Fruit fly (Drosophila melanogaster) whole organism, adult: ENCODE data around the gene Sap47.
A peak's percentile ranks its signal among the peaks of the same experiment; 100 is the strongest.

ENCODE experiments used
- CG11617 ChIP-seq: fragments of 200-800 bp; sonication (Bioruptor generic); optimal IDR thresholded peaks from 2 replicates; lab custom pipeline; 2017; ENCODE audit warnings: mild to moderate bottlenecking, missing biosample characterization, missing genetic modification reagents, missing genetic modification characterization
- CG12768 ChIP-seq: fragments of 200-800 bp; sonication (Bioruptor generic); optimal IDR thresholded peaks from 2 replicates; lab custom pipeline; 2017; ENCODE audit warnings: missing biosample characterization, missing genetic modification characterization, mild to moderate bottlenecking, moderate library complexity, missing genetic modification reagents
- CG14711 ChIP-seq: fragments of 200-800 bp; sonication (Bioruptor generic); optimal IDR thresholded peaks from 2 replicates; lab custom pipeline; 2018; ENCODE audit warnings: missing biosample characterization, mild to moderate bottlenecking, missing genetic modification characterization, moderate library complexity
- CG1620 ChIP-seq: fragments of 200-800 bp; sonication (Bioruptor generic); optimal IDR thresholded peaks from 2 replicates; lab custom pipeline; 2016; ENCODE audit warnings: missing biosample characterization, missing genetic modification characterization
- CG33017 ChIP-seq: fragments of 200-800 bp; sonication (Bioruptor generic); optimal IDR thresholded peaks from 2 replicates; lab custom pipeline; 2018; ENCODE audit warnings: missing biosample characterization, mild to moderate bottlenecking, missing genetic modification characterization, moderate library complexity
- CG5204 ChIP-seq: fragments of 200-800 bp; sonication (Bioruptor generic); optimal IDR thresholded peaks from 2 replicates; lab custom pipeline; 2016; ENCODE audit warnings: missing biosample characterization, missing genetic modification characterization
- CG7045 ChIP-seq: fragments of 200-800 bp; sonication (Bioruptor generic); optimal IDR thresholded peaks from 2 replicates; lab custom pipeline; 2017; ENCODE audit warnings: missing biosample characterization, mild to moderate bottlenecking, missing genetic modification characterization
- CG7101 ChIP-seq: fragments of 200-800 bp; sonication (Bioruptor generic); optimal IDR thresholded peaks from 2 replicates; lab custom pipeline; 2018; ENCODE audit warnings: missing biosample characterization, mild to moderate bottlenecking, missing genetic modification characterization, moderate library complexity
- Clk ChIP-seq: fragments of 200-800 bp; sonication (Bioruptor generic); optimal IDR thresholded peaks from 2 replicates; lab custom pipeline; 2017; ENCODE audit warnings: missing biosample characterization, missing genetic modification characterization
- Crg-1 ChIP-seq: fragments of 200-800 bp; sonication (Bioruptor generic); optimal IDR thresholded peaks from 2 replicates; lab custom pipeline; 2016; ENCODE audit warnings: missing biosample characterization, missing genetic modification characterization
- Hr96 ChIP-seq: fragments of 200-800 bp; sonication (Bioruptor generic); optimal IDR thresholded peaks from 2 replicates; lab custom pipeline; 2016; ENCODE audit warnings: missing biosample characterization, missing genetic modification characterization
- Mnt ChIP-seq: fragments of 200-800 bp; sonication (Bioruptor generic); optimal IDR thresholded peaks from 2 replicates; lab custom pipeline; 2016; ENCODE audit warnings: missing biosample characterization, mild to moderate bottlenecking, missing genetic modification characterization
- bab1 ChIP-seq: fragments of 200-800 bp; sonication (Bioruptor generic); optimal IDR thresholded peaks from 3 replicates; lab custom pipeline; 2019; ENCODE audit warnings: missing biosample characterization, mild to moderate bottlenecking, missing genetic modification characterization, moderate library complexity
- cic ChIP-seq: fragments of 200-800 bp; sonication (Bioruptor generic); optimal IDR thresholded peaks from 2 replicates; lab custom pipeline; 2017; ENCODE audit warnings: missing biosample characterization, mild to moderate bottlenecking, missing genetic modification characterization, moderate library complexity
- cnc ChIP-seq, 2 experiments: fragments of >200 bp; optimal IDR thresholded peaks; 2 replicates each; lab custom pipeline; 2017
- kay ChIP-seq: fragments of 200-800 bp; sonication (Bioruptor generic); peaks from one replicate; lab custom pipeline; 2016; ENCODE audit warnings: missing biosample characterization, missing genetic modification characterization, borderline replicate concordance
- ovo ChIP-seq: fragments of 200-800 bp; sonication (Bioruptor generic); optimal IDR thresholded peaks from 2 replicates; lab custom pipeline; 2016; ENCODE audit warnings: missing biosample characterization, missing genetic modification characterization
- pad ChIP-seq: fragments of 200-800 bp; sonication (Bioruptor generic); optimal IDR thresholded peaks from 3 replicates; lab custom pipeline; 2017; ENCODE audit warnings: missing biosample characterization, missing genetic modification characterization, mild to moderate bottlenecking, moderate library complexity, missing genetic modification reagents
- tj ChIP-seq: fragments of 200-800 bp; sonication (Bioruptor generic); optimal IDR thresholded peaks from 3 replicates; lab custom pipeline; 2017; ENCODE audit warnings: missing biosample characterization, mild to moderate bottlenecking, missing genetic modification characterization, moderate library complexity
- toe ChIP-seq: fragments of 200-800 bp; sonication (Bioruptor generic); optimal IDR thresholded peaks from 2 replicates; lab custom pipeline; 2016; ENCODE audit warnings: missing biosample characterization, missing genetic modification characterization

Gene Sap47

dm6 chr3R:15973488-15973975 is 38.6 kb downstream of the Sap47 start:
- TF ChIP-seq pad (peak; percentile 82), toe (GFP tag; lab: Kevin White, UChicago) (peak; percentile 15), CG7045 (GFP tag; lab: Kevin White, UChicago) (no peak), Hr96 (peak; percentile 17), CG1620 (no peak), CG5204 (GFP tag; lab: Kevin White, UChicago) (no peak), Crg-1 (GFP tag; lab: Kevin White, UChicago) (peak; percentile 53), ovo (GFP tag; lab: Kevin White, UChicago) (no peak), CG14711 (no peak), CG11617 (GFP tag; lab: Kevin White, UChicago) (peak; percentile 2), Mnt (GFP tag; lab: Kevin White, UChicago) (peak; percentile 69), cnc (optimal IDR thresholded peaks at IDR 0.05; lab: Kevin White, UChicago) (no peak), CG7101 (tag; lab: Kevin White, UChicago) (peak; percentile 12), tj (GFP tag; lab: Kevin White, UChicago) (peak; percentile 19), CG33017 (tag; lab: Kevin White, UChicago) (no peak), cic (GFP tag; lab: Kevin White, UChicago) (peak; percentile 98), kay (no peak), Clk (GFP tag; lab: Kevin White, UChicago) (no peak), CG12768 (GFP tag; lab: Kevin White, UChicago) (peak; percentile 21), bab1 (no peak)

dm6 chr3R:15974235-15974634 is 39.3 kb downstream of the Sap47 start:
- no peak for TF ChIP-seq Crg-1 (GFP tag; lab: Kevin White, UChicago)
- peak; percentile 76 for TF ChIP-seq CG12768 (GFP tag; lab: Kevin White, UChicago)
- peak; percentile 29 for TF ChIP-seq bab1
- TF ChIP-seq CG11617 (GFP tag; lab: Kevin White, UChicago): peak; percentile 81
- no peak for TF ChIP-seq cnc (optimal IDR thresholded peaks at IDR 0.05; lab: Kevin White, UChicago)
- TF ChIP-seq tj (GFP tag; lab: Kevin White, UChicago): peak; percentile 39
- TF ChIP-seq CG14711: peak; percentile 70
- TF ChIP-seq toe (GFP tag; lab: Kevin White, UChicago): peak; percentile 78
- no peak for TF ChIP-seq kay
- no peak for TF ChIP-seq Hr96
- peak; percentile 82 for TF ChIP-seq CG5204 (GFP tag; lab: Kevin White, UChicago)
- peak; percentile 80 for TF ChIP-seq CG33017 (tag; lab: Kevin White, UChicago)
- TF ChIP-seq CG7101 (tag; lab: Kevin White, UChicago): peak; percentile 76
- TF ChIP-seq pad: peak; percentile 4
- TF ChIP-seq cic (GFP tag; lab: Kevin White, UChicago): peak; percentile 53
- TF ChIP-seq CG1620: peak; percentile 33
- TF ChIP-seq CG7045 (GFP tag; lab: Kevin White, UChicago): peak; percentile 87
- TF ChIP-seq Clk (GFP tag; lab: Kevin White, UChicago): peak; percentile 44
- TF ChIP-seq Mnt (GFP tag; lab: Kevin White, UChicago): peak; percentile 25
- no peak for TF ChIP-seq ovo (GFP tag; lab: Kevin White, UChicago)

- TF ChIP-seq CG14711 (no peak), cic (GFP tag; lab: Kevin White, UChicago) (peak; percentile 41), CG5204 (GFP tag; lab: Kevin White, UChicago) (no peak), CG12768 (GFP tag; lab: Kevin White, UChicago) (no peak), kay (no peak)
These were observed 40.3 kb downstream of the Sap47 start for dm6 chr3R:15975170-15975569.

- TF ChIP-seq cnc (optimal IDR thresholded peaks at IDR 0.05; lab: Kevin White, UChicago) (peak in 1 of 2 experiments; percentile 17), Mnt (GFP tag; lab: Kevin White, UChicago) (no peak), Hr96 (no peak), CG7045 (GFP tag; lab: Kevin White, UChicago) (no peak)
These were observed 48.8 kb downstream of the Sap47 start for dm6 chr3R:15983541-15984229.

dm6 chr3R:15984483-15985118 is 49.7 kb downstream of the Sap47 start:
- no peak for TF ChIP-seq Clk (GFP tag; lab: Kevin White, UChicago)
- peak; percentile 63 for TF ChIP-seq CG12768 (GFP tag; lab: Kevin White, UChicago)
- TF ChIP-seq CG1620: no peak
- no peak for TF ChIP-seq ovo (GFP tag; lab: Kevin White, UChicago)
- TF ChIP-seq pad: no peak
- no peak for TF ChIP-seq Mnt (GFP tag; lab: Kevin White, UChicago)
- TF ChIP-seq CG33017 (tag; lab: Kevin White, UChicago): peak; percentile 54
- TF ChIP-seq cnc (optimal IDR thresholded peaks at IDR 0.05; lab: Kevin White, UChicago): peak in 1 of 2 experiments; percentile 57
- TF ChIP-seq CG14711: peak; percentile 61
- peak; percentile 31 for TF ChIP-seq CG7045 (GFP tag; lab: Kevin White, UChicago)
- TF ChIP-seq kay: peak; percentile 80
- no peak for TF ChIP-seq Crg-1 (GFP tag; lab: Kevin White, UChicago)
- TF ChIP-seq CG5204 (GFP tag; lab: Kevin White, UChicago): no peak
- TF ChIP-seq CG7101 (tag; lab: Kevin White, UChicago): peak; percentile 55
- TF ChIP-seq bab1: no peak
- no peak for TF ChIP-seq Hr96
- TF ChIP-seq CG11617 (GFP tag; lab: Kevin White, UChicago): peak; percentile 33
- TF ChIP-seq tj (GFP tag; lab: Kevin White, UChicago): peak; percentile 13
- TF ChIP-seq cic (GFP tag; lab: Kevin White, UChicago): peak; percentile 43
- TF ChIP-seq toe (GFP tag; lab: Kevin White, UChicago): no peak
